Fruit fly (Drosophila melanogaster): ENCODE data around the gene CG4367.

DNA sequence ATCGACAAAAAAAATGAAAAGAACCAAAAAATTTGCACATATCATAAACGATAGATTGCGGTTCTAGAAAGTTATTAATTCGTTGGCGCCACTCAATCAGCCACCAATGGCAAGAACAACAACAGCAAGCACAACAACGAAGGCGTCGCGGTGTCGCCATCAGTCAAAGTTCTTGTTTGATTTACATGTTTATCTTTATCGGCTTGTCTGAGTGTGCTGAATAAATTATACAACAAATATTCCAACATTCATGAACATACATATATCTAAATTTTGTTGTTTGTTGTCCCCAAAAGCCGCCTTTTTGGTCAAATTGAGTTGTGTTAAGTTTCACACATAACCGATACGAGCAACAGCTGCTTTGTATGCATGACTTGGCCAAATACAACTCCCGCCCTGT is 31.2 kb downstream of the CG4367 start:
- TF ChIP-seq Sin3A (optimal IDR thresholded peaks at IDR 0.05) (no peak), CG8478 (optimal IDR thresholded peaks at IDR 0.05) (no peak), CG7963 (GFP tag; IDR thresholded peaks at IDR 0.05; ENCODE audit: partially characterized antibody) (no peak), CG4282 (GFP tag; optimal IDR thresholded peaks at IDR 0.05) (no peak), dm (GFP tag; optimal IDR thresholded peaks at IDR 0.05) (no peak), B-H2 (GFP tag; optimal IDR thresholded peaks at IDR 0.05) (no peak), Gug (GFP tag; IDR thresholded peaks at IDR 0.05) (no peak), Pdp1 (GFP tag; optimal IDR thresholded peaks at IDR 0.05) (peak in 1 of 2 experiments; percentile 49), CG10366 (GFP tag; IDR thresholded peaks at IDR 0.05) (no peak), cwo (GFP tag; optimal IDR thresholded peaks at IDR 0.05) (no peak), so (GFP tag; IDR thresholded peaks at IDR 0.05) (no peak)
